Worm (Caenorhabditis elegans): ENCODE results near the gene T26H10.2.

- no peak for TF ChIP-seq W03F9.2 (tag; optimal IDR thresholded peaks at IDR 0.05)
- no peak for TF ChIP-seq him-1 (tag; optimal IDR thresholded peaks at IDR 0.05)
Measured at ce11 chrV:11421605-11422004, 2.9 kb downstream of the T26H10.2 start, which contains the start of gene des-2.

Measured in whole organism, L4/young adult.